Fruit fly (Drosophila melanogaster): ENCODE results near the gene Ranbp21.

The Ranbp21 gene

dm6 chrX:19690050-19690449 lies 38.0 kb upstream of the Ranbp21 start:
- TF ChIP-seq Vsx2 (GFP tag; optimal IDR thresholded peaks at IDR 0.05; ENCODE audit: partially characterized antibody) (no peak), h (GFP tag; optimal IDR thresholded peaks at IDR 0.05) (no peak), pan (optimal IDR thresholded peaks at IDR 0.05) (no peak), CG32264 (GFP tag; optimal IDR thresholded peaks at IDR 0.05) (no peak), foxo (GFP tag; optimal IDR thresholded peaks at IDR 0.05) (no peak), Rel (GFP tag; optimal IDR thresholded peaks at IDR 0.05) (no peak), Rel (tag; optimal IDR thresholded peaks at IDR 0.05) (no peak), Hr78 (GFP tag; optimal IDR thresholded peaks at IDR 0.05) (no peak), lola (GFP tag; optimal IDR thresholded peaks at IDR 0.05) (no peak), Abd-B (GFP tag; optimal IDR thresholded peaks at IDR 0.05) (no peak), N (GFP tag; optimal IDR thresholded peaks at IDR 0.05) (no peak), dsf (GFP tag; optimal IDR thresholded peaks at IDR 0.05; ENCODE audit: borderline replicate concordance) (no peak), jim (GFP tag; optimal IDR thresholded peaks at IDR 0.05) (no peak), HLH106 (tag; optimal IDR thresholded peaks at IDR 0.05) (no peak), Hnf4 (GFP tag; optimal IDR thresholded peaks at IDR 0.05) (no peak)

- no peak for TF ChIP-seq CG32264 (GFP tag; optimal IDR thresholded peaks at IDR 0.05)
- no peak for TF ChIP-seq usp (GFP tag; optimal IDR thresholded peaks at IDR 0.05)
- no peak for TF ChIP-seq woc (GFP tag; optimal IDR thresholded peaks at IDR 0.05)
- TF ChIP-seq br (GFP tag; optimal IDR thresholded peaks at IDR 0.05), result no peak
- no peak for TF ChIP-seq lola (GFP tag; optimal IDR thresholded peaks at IDR 0.05)
- no peak for TF ChIP-seq OdsH (GFP tag; optimal IDR thresholded peaks at IDR 0.05)
- no peak for TF ChIP-seq rgr (GFP tag; optimal IDR thresholded peaks at IDR 0.05)
- TF ChIP-seq pan (optimal IDR thresholded peaks at IDR 0.05), result no peak
- TF ChIP-seq HLH106 (tag; optimal IDR thresholded peaks at IDR 0.05), result no peak
- no peak for TF ChIP-seq Dfd (GFP tag; optimal IDR thresholded peaks at IDR 0.05)
- no peak for TF ChIP-seq Hnf4 (GFP tag; optimal IDR thresholded peaks at IDR 0.05)
Measured at dm6 chrX:19688848-19689247, 36.8 kb upstream of the Ranbp21 start, which contains the start of gene CG14227. Gene CG14227, minus strand, starts transcription at chrX:19688948.

- TF ChIP-seq Myc (optimal IDR thresholded peaks at IDR 0.05), result no peak
- TF ChIP-seq psq (GFP tag; optimal IDR thresholded peaks at IDR 0.05), result no peak
- TF ChIP-seq brk (GFP tag; optimal IDR thresholded peaks at IDR 0.05), result no peak
- no peak for TF ChIP-seq rgr (GFP tag; optimal IDR thresholded peaks at IDR 0.05)
- no peak for TF ChIP-seq tai (GFP tag; optimal IDR thresholded peaks at IDR 0.05)
- no peak for TF ChIP-seq dsf (GFP tag; optimal IDR thresholded peaks at IDR 0.05; ENCODE audit: borderline replicate concordance)
- no peak for TF ChIP-seq CrebA (GFP tag; optimal IDR thresholded peaks at IDR 0.05; ENCODE audit: borderline replicate concordance)
- no peak for TF ChIP-seq Dfd (GFP tag; optimal IDR thresholded peaks at IDR 0.05)
- TF ChIP-seq usp (GFP tag; optimal IDR thresholded peaks at IDR 0.05), result no peak
- no peak for TF ChIP-seq Hr83 (GFP tag; optimal IDR thresholded peaks at IDR 0.05; ENCODE audit: poor library complexity, severe bottlenecking)
- no peak for TF ChIP-seq sv (GFP tag; optimal IDR thresholded peaks at IDR 0.05)
- TF ChIP-seq Hr78 (GFP tag; optimal IDR thresholded peaks at IDR 0.05), result no peak
- TF ChIP-seq woc (GFP tag; optimal IDR thresholded peaks at IDR 0.05), result no peak
- no peak for TF ChIP-seq Dif (GFP tag; optimal IDR thresholded peaks at IDR 0.05; ENCODE audit: partially characterized antibody)
- TF ChIP-seq OdsH (GFP tag; optimal IDR thresholded peaks at IDR 0.05), result no peak
- no peak for TF ChIP-seq CG9705 (GFP tag; optimal IDR thresholded peaks at IDR 0.05)
- TF ChIP-seq CG32264 (GFP tag; optimal IDR thresholded peaks at IDR 0.05), result no peak
- no peak for TF ChIP-seq sage (GFP tag; optimal IDR thresholded peaks at IDR 0.05)
- no peak for TF ChIP-seq pan (optimal IDR thresholded peaks at IDR 0.05)
- no peak for TF ChIP-seq br (GFP tag; optimal IDR thresholded peaks at IDR 0.05)
Measured at dm6 chrX:19684048-19684447, 32.0 kb upstream of the Ranbp21 start.

- TF ChIP-seq usp (GFP tag; optimal IDR thresholded peaks at IDR 0.05), result no peak
- peak; percentile 1 for TF ChIP-seq woc (GFP tag; optimal IDR thresholded peaks at IDR 0.05)
- no peak for TF ChIP-seq tai (GFP tag; optimal IDR thresholded peaks at IDR 0.05)
- peak in 1 of 2 experiments; percentile 2 for TF ChIP-seq foxo (GFP tag; optimal IDR thresholded peaks at IDR 0.05)
- TF ChIP-seq N (GFP tag; optimal IDR thresholded peaks at IDR 0.05), result peak; percentile 38
- no peak for TF ChIP-seq Rel (GFP tag; optimal IDR thresholded peaks at IDR 0.05)
- TF ChIP-seq Rel (tag; optimal IDR thresholded peaks at IDR 0.05), result peak; percentile 4
- TF ChIP-seq Dif (GFP tag; optimal IDR thresholded peaks at IDR 0.05; ENCODE audit: partially characterized antibody), result peak; percentile 96
- TF ChIP-seq sv (GFP tag; optimal IDR thresholded peaks at IDR 0.05), result no peak
- peak; percentile 27 for TF ChIP-seq Sp1 (GFP tag; optimal IDR thresholded peaks at IDR 0.05)
- peak; percentile 29 for TF ChIP-seq h (GFP tag; optimal IDR thresholded peaks at IDR 0.05)
- peak; percentile 16 for TF ChIP-seq HLH106 (tag; optimal IDR thresholded peaks at IDR 0.05)
- peak; percentile 8 for TF ChIP-seq br (GFP tag; optimal IDR thresholded peaks at IDR 0.05)
- TF ChIP-seq CG9705 (GFP tag; optimal IDR thresholded peaks at IDR 0.05), result peak; percentile 23
- peak; percentile 86 to 97 for TF ChIP-seq dl (GFP tag; optimal IDR thresholded peaks at IDR 0.05; ENCODE audit: insufficient read depth in 1 of 2, partially characterized antibody in 2 of 2)
- peak; percentile 30 for TF ChIP-seq fru (GFP tag; optimal IDR thresholded peaks at IDR 0.05)
- peak; percentile 21 for TF ChIP-seq rgr (GFP tag; optimal IDR thresholded peaks at IDR 0.05)
Measured at dm6 chrX:19683040-19683875, 31.2 kb upstream of the Ranbp21 start, which contains the start of the genes dome and Ubqn. Gene dome, minus strand, starts transcription at chrX:19683518. Gene Ubqn, plus strand, starts transcription at chrX:19683808.

Measured in whole organism, wandering third instar larva.